Fruit fly (Drosophila melanogaster) whole organism, embryonic: ENCODE measurements around the gene sals.

Experiments
- BtbVII ChIP-seq: fragments of 200-800 bp; sonication (Bioruptor generic); optimal IDR thresholded peaks from 3 replicates; lab custom pipeline; 2017; ENCODE audit warnings: missing biosample characterization, mild to moderate bottlenecking, missing genetic modification characterization
- CG1024 ChIP-seq: fragments of 200-800 bp; sonication (Bioruptor generic); IDR thresholded peaks from 2 replicates; pipeline ENCODE4 v1.3.6; 2022; ENCODE audit warnings: missing biosample characterization, missing genetic modification characterization
- CG10462 ChIP-seq: fragments of 200-800 bp; sonication (Bioruptor generic); optimal IDR thresholded peaks from 2 replicates; lab custom pipeline; 2016; ENCODE audit warnings: missing biosample characterization, missing genetic modification characterization
- CG11456 ChIP-seq: fragments of 200-800 bp; sonication (Bioruptor generic); IDR thresholded peaks from 3 replicates; pipeline ENCODE4 v1.3.6; 2022; ENCODE audit warnings: missing biosample characterization, missing genetic modification characterization
- CG11504 ChIP-seq: fragments of 200-800 bp; sonication (Bioruptor generic); optimal IDR thresholded peaks from 3 replicates; lab custom pipeline; 2019; ENCODE audit warnings: missing biosample characterization, mild to moderate bottlenecking, missing genetic modification characterization, moderate library complexity
- CG16815 ChIP-seq: fragments of 200-800 bp; sonication (Bioruptor generic); optimal IDR thresholded peaks from 3 replicates; lab custom pipeline; 2017; ENCODE audit warnings: missing biosample characterization, mild to moderate bottlenecking, missing genetic modification characterization
- CG18599 ChIP-seq: fragments of 200-800 bp; sonication (Bioruptor generic); optimal IDR thresholded peaks from 3 replicates; lab custom pipeline; 2017; ENCODE audit warnings: missing biosample characterization, missing genetic modification characterization, mild to moderate bottlenecking, moderate library complexity, missing genetic modification reagents
- CG2120 ChIP-seq: fragments of 200-800 bp; sonication (Bioruptor generic); optimal IDR thresholded peaks from 3 replicates; lab custom pipeline; 2016; ENCODE audit warnings: missing biosample characterization, missing genetic modification characterization
- CG2678 ChIP-seq: fragments of 200-800 bp; sonication (Bioruptor generic); optimal IDR thresholded peaks from 3 replicates; lab custom pipeline; 2019; ENCODE audit warnings: missing biosample characterization, mild to moderate bottlenecking, missing genetic modification characterization, moderate library complexity
- CG31388 ChIP-seq: fragments of 200-800 bp; sonication (Bioruptor generic); optimal IDR thresholded peaks from 2 replicates; lab custom pipeline; 2016; ENCODE audit warnings: missing biosample characterization, missing genetic modification characterization
- CG3163 ChIP-seq: fragments of 200-800 bp; sonication (Bioruptor generic); optimal IDR thresholded peaks from 3 replicates; lab custom pipeline; 2016; ENCODE audit warnings: missing biosample characterization, missing genetic modification characterization
- CG34422 ChIP-seq: fragments of 200-800 bp; sonication (Bioruptor generic); IDR thresholded peaks from 3 replicates; pipeline ENCODE4 v1.3.6; 2022; ENCODE audit warnings: missing biosample characterization, missing genetic modification characterization
- CG3995 ChIP-seq: fragments of 200-800 bp; sonication (Bioruptor generic); optimal IDR thresholded peaks from 3 replicates; lab custom pipeline; 2016; ENCODE audit warnings: missing biosample characterization, missing genetic modification characterization
- CG42726 ChIP-seq: fragments of 200-800 bp; sonication (Bioruptor generic); IDR thresholded peaks from 2 replicates; pipeline ENCODE4 v1.3.6; 2022; ENCODE audit warnings: missing biosample characterization, missing genetic modification characterization; ENCODE audit not compliant: partially characterized antibody
- CG6254 ChIP-seq: fragments of 200-800 bp; sonication (Bioruptor generic); optimal IDR thresholded peaks from 3 replicates; lab custom pipeline; 2017; ENCODE audit warnings: mild to moderate bottlenecking, missing biosample characterization, missing genetic modification reagents, missing genetic modification characterization
- CG7839 ChIP-seq: fragments of 200-800 bp; sonication (Bioruptor generic); optimal IDR thresholded peaks from 3 replicates; lab custom pipeline; 2018; ENCODE audit warnings: missing biosample characterization, mild to moderate bottlenecking, missing genetic modification characterization, moderate library complexity
- CG8388 ChIP-seq: fragments of 200-800 bp; sonication (Bioruptor generic); optimal IDR thresholded peaks from 2 replicates; lab custom pipeline; 2019; ENCODE audit warnings: missing biosample characterization, mild to moderate bottlenecking, missing genetic modification characterization, moderate library complexity
- CG9215 ChIP-seq: fragments of 200-800 bp; sonication (Bioruptor generic); IDR thresholded peaks from 2 replicates; pipeline ENCODE4 v1.3.6; 2022; ENCODE audit warnings: missing biosample characterization, missing genetic modification characterization
- CG9727 ChIP-seq: fragments of 200-800 bp; sonication (Bioruptor generic); optimal IDR thresholded peaks from 3 replicates; lab custom pipeline; 2017; ENCODE audit warnings: missing biosample characterization, mild to moderate bottlenecking, missing genetic modification characterization
- CrebB ChIP-seq: fragments of 200-800 bp; sonication (Bioruptor generic); optimal IDR thresholded peaks from 3 replicates; lab custom pipeline; 2018; ENCODE audit warnings: missing biosample characterization, mild to moderate bottlenecking, missing genetic modification characterization
- Dbx ChIP-seq: fragments of 200-800 bp; sonication (Bioruptor generic); IDR thresholded peaks from 3 replicates; pipeline ENCODE4 v1.3.6; 2022; ENCODE audit warnings: missing biosample characterization, missing genetic modification characterization
- Deaf1 ChIP-seq: fragments of 200-800 bp; optimal IDR thresholded peaks from 3 replicates; lab custom pipeline; 2019; ENCODE audit warnings: missing biosample characterization, mild to moderate bottlenecking, missing genetic modification characterization, moderate library complexity
- Dek ChIP-seq: fragments of 200-800 bp; sonication (Bioruptor generic); optimal IDR thresholded peaks from 3 replicates; lab custom pipeline; 2019; ENCODE audit warnings: missing biosample characterization, mild to moderate bottlenecking, missing genetic modification characterization, moderate library complexity
- E2f1 ChIP-seq: fragments of 200-800 bp; sonication (Bioruptor generic); IDR thresholded peaks from 2 replicates; pipeline ENCODE4 v1.3.6; 2022; ENCODE audit warnings: missing biosample characterization, missing genetic modification characterization
- Fer1 ChIP-seq: fragments of 200-800 bp; sonication (Bioruptor generic); optimal IDR thresholded peaks from 2 replicates; lab custom pipeline; 2017; ENCODE audit warnings: missing biosample characterization, mild to moderate bottlenecking, missing genetic modification characterization
- Hey ChIP-seq: fragments of 200-800 bp; sonication (Bioruptor generic); optimal IDR thresholded peaks from 3 replicates; lab custom pipeline; 2018; ENCODE audit warnings: missing biosample characterization, mild to moderate bottlenecking, missing genetic modification characterization
- Hmr ChIP-seq: fragments of 200-800 bp; sonication (Bioruptor generic); optimal IDR thresholded peaks from 3 replicates; lab custom pipeline; 2017; ENCODE audit warnings: mild to moderate bottlenecking, missing biosample characterization, missing genetic modification reagents, missing genetic modification characterization
- Hsf ChIP-seq: fragments of 200-800 bp; sonication (Bioruptor generic); optimal IDR thresholded peaks from 3 replicates; lab custom pipeline; 2016; ENCODE audit warnings: missing biosample characterization, missing genetic modification characterization
- Med ChIP-seq: fragments of 200-800 bp; sonication (Bioruptor generic); peaks from one replicate; lab custom pipeline; 2016; ENCODE audit warnings: missing biosample characterization, missing genetic modification characterization, mild to moderate bottlenecking, inconsistent platforms, moderate library complexity
- Meics ChIP-seq: fragments of 200-800 bp; sonication (Bioruptor generic); optimal IDR thresholded peaks from 2 replicates; lab custom pipeline; 2017; ENCODE audit warnings: missing biosample characterization, mild to moderate bottlenecking, missing genetic modification characterization
- Sry-β ChIP-seq: fragments of 200-800 bp; sonication (Bioruptor generic); optimal IDR thresholded peaks from 2 replicates; lab custom pipeline; 2018; ENCODE audit warnings: missing biosample characterization, mild to moderate bottlenecking, missing genetic modification characterization, moderate library complexity
- Trl ChIP-seq, 3 experiments: fragments of >200 bp in 2 of 3; fragments of 200-800 bp in 1 of 3; sonication (Bioruptor generic) in 1 of 3; optimal IDR thresholded peaks; 2 replicates in 1 of 3; 3 replicates in 2 of 3; lab custom pipeline; 2016 to 2017; ENCODE audit warnings: missing biosample characterization in 1 of 3, missing genetic modification characterization in 1 of 3
- YL-1 ChIP-seq: fragments of 200-800 bp; sonication (Bioruptor generic); optimal IDR thresholded peaks from 3 replicates; lab custom pipeline; 2017; ENCODE audit warnings: missing biosample characterization, mild to moderate bottlenecking, missing genetic modification characterization
- abd-A ChIP-seq: fragments of 200-800 bp; sonication (Bioruptor generic); optimal IDR thresholded peaks from 3 replicates; lab custom pipeline; 2019; ENCODE audit warnings: missing biosample characterization, mild to moderate bottlenecking, missing genetic modification characterization, moderate library complexity
- bowl ChIP-seq: fragments of 200-800 bp; sonication (Bioruptor generic); IDR thresholded peaks from 2 replicates; pipeline ENCODE4 v1.3.6; 2022; ENCODE audit warnings: missing biosample characterization, missing genetic modification characterization
- bsh ChIP-seq, 2 experiments: fragments of 200-800 bp; sonication (Bioruptor generic); optimal IDR thresholded peaks; 2 replicates each; lab custom pipeline; 2017 to 2018; ENCODE audit warnings: mild to moderate bottlenecking in 2 of 2, missing biosample characterization in 2 of 2, missing genetic modification characterization in 2 of 2, moderate library complexity in 1 of 2
- chinmo ChIP-seq: fragments of 200-800 bp; sonication (Bioruptor generic); IDR thresholded peaks from 4 replicates; pipeline ENCODE4 v1.3.6; 2022; ENCODE audit warnings: missing biosample characterization, missing genetic modification characterization; ENCODE audit not compliant: partially characterized antibody
- chn ChIP-seq: fragments of 200-800 bp; sonication (Bioruptor generic); optimal IDR thresholded peaks from 2 replicates; lab custom pipeline; 2016; ENCODE audit warnings: missing biosample characterization, missing genetic modification characterization
- emc ChIP-seq: fragments of 200-800 bp; sonication (Bioruptor generic); optimal IDR thresholded peaks from 2 replicates; lab custom pipeline; 2016; ENCODE audit warnings: missing biosample characterization, missing genetic modification characterization
- esg ChIP-seq: fragments of 200-800 bp; sonication (Bioruptor generic); conservative IDR thresholded peaks from 2 replicates; pipeline ENCODE4 v1.3.6; 2022; ENCODE audit warnings: missing biosample characterization, missing genetic modification characterization
- gem ChIP-seq: fragments of 200-800 bp; sonication (Bioruptor generic); optimal IDR thresholded peaks from 2 replicates; lab custom pipeline; 2019; ENCODE audit warnings: missing biosample characterization, mild to moderate bottlenecking, missing genetic modification characterization, moderate library complexity
- grau ChIP-seq: fragments of 200-800 bp; optimal IDR thresholded peaks from 3 replicates; lab custom pipeline; 2019; ENCODE audit warnings: missing biosample characterization, mild to moderate bottlenecking, missing genetic modification characterization, moderate library complexity
- lab ChIP-seq: fragments of 200-800 bp; sonication (Bioruptor generic); optimal IDR thresholded peaks from 3 replicates; lab custom pipeline; 2017; ENCODE audit warnings: missing biosample characterization, missing genetic modification characterization, mild to moderate bottlenecking, moderate library complexity, missing genetic modification reagents
- row ChIP-seq: fragments of 200-800 bp; sonication (Bioruptor generic); IDR thresholded peaks from 3 replicates; pipeline ENCODE4 v1.3.6; 2022; ENCODE audit warnings: missing biosample characterization, missing genetic modification characterization
- sens ChIP-seq: fragments of 200-800 bp; sonication (Bioruptor generic); peaks from one replicate; lab custom pipeline; 2016; ENCODE audit warnings: missing biosample characterization, missing genetic modification characterization
- tna ChIP-seq: fragments of 200-800 bp; sonication (Bioruptor generic); IDR thresholded peaks from 2 replicates; pipeline ENCODE4 v1.3.6; 2022; ENCODE audit warnings: missing biosample characterization, missing genetic modification characterization; ENCODE audit not compliant: partially characterized antibody
- vnd ChIP-seq: fragments of 200-800 bp; sonication (Bioruptor generic); IDR thresholded peaks from 3 replicates; pipeline ENCODE4 v1.3.6; 2022; ENCODE audit warnings: missing biosample characterization, missing genetic modification characterization; ENCODE audit not compliant: partially characterized antibody
- wor ChIP-seq: fragments of 200-800 bp; sonication (Bioruptor generic); IDR thresholded peaks from 2 replicates; pipeline ENCODE4 v1.3.6; 2022; ENCODE audit warnings: missing biosample characterization, missing genetic modification characterization

sals gene

dm6 chr3R:11483328-11483868, 31.8 kb upstream of the sals start:
- TF ChIP-seq CG3163 (peak; percentile 76), CG11504 (tag; lab: Kevin White, UChicago) (peak; percentile 96), vnd (no peak), CG3995 (peak; percentile 63), CG42726 (GFP tag; lab: Robert Waterston, UW) (no peak), CG16815 (GFP tag; lab: Kevin White, UChicago) (no peak), Med (GFP tag; lab: Kevin White, UChicago) (peak; percentile 16), chn (no peak), CrebB (tag; lab: Kevin White, UChicago) (no peak), Trl (optimal IDR thresholded peaks at IDR 0.05; lab: Kevin White, UChicago) (peak; percentile 36 to 52), Trl (GFP tag; optimal IDR thresholded peaks at IDR 0.05; lab: Kevin White, UChicago) (no peak), Deaf1 (tag; lab: Kevin White, UChicago) (peak; percentile 36), chinmo (0 out of 4 replicates have a peak, but pooled peaks have one; percentile 9), CG34422 (GFP tag; lab: Robert Waterston, UW) (no peak)

- TF ChIP-seq CG6254 (GFP tag; lab: Kevin White, UChicago) = no peak
- TF ChIP-seq BtbVII (GFP tag; lab: Kevin White, UChicago) = peak; percentile 19
- TF ChIP-seq Dek = no peak
- peak; percentile 18 for TF ChIP-seq CG2120
- no peak for TF ChIP-seq CG1024 (GFP tag; lab: Robert Waterston, UW)
- TF ChIP-seq Hmr (GFP tag; lab: Kevin White, UChicago) = peak; percentile 31
- no peak for TF ChIP-seq tna (GFP tag; lab: Robert Waterston, UW)
- TF ChIP-seq CG8388 = no peak
- TF ChIP-seq CG2678 = peak; percentile 43
- TF ChIP-seq row (GFP tag; lab: Robert Waterston, UW) = peak; percentile 35; the same call in 1 of the 3 replicates
- peak; percentile 16 for TF ChIP-seq Meics (GFP tag; lab: Kevin White, UChicago)
- TF ChIP-seq CG9727 (GFP tag; lab: Kevin White, UChicago) = no peak
- peak; percentile 30 for TF ChIP-seq lab (GFP tag; lab: Kevin White, UChicago)
- TF ChIP-seq Hsf (GFP tag; lab: Kevin White, UChicago) = peak; percentile 3
- peak; percentile 19 for TF ChIP-seq gem
- peak; percentile 21 for TF ChIP-seq sens (GFP tag; lab: Kevin White, UChicago)
- TF ChIP-seq CG11504 (tag; lab: Kevin White, UChicago) = peak; percentile 34
- TF ChIP-seq E2f1 (GFP tag; lab: Robert Waterston, UW) = no peak
- TF ChIP-seq bowl (GFP tag; lab: Robert Waterston, UW) = no peak
- TF ChIP-seq YL-1 (GFP tag; lab: Kevin White, UChicago) = no peak
- TF ChIP-seq CG18599 (GFP tag; lab: Kevin White, UChicago) = peak; percentile 51
- no peak for TF ChIP-seq CG11456 (GFP tag; lab: Robert Waterston, UW)
- no peak for TF ChIP-seq bsh (GFP tag; optimal IDR thresholded peaks at IDR 0.05; lab: Kevin White, UChicago)
- no peak for TF ChIP-seq esg (GFP tag; lab: Robert Waterston, UW)
- TF ChIP-seq Fer1 = peak; percentile 8
- no peak for TF ChIP-seq wor (GFP tag; lab: Robert Waterston, UW)
- TF ChIP-seq Dbx (GFP tag; lab: Robert Waterston, UW) = no peak
- peak; percentile 11 for TF ChIP-seq grau (tag; lab: Kevin White, UChicago)
- peak; percentile 2 for TF ChIP-seq CG7839
- no peak for TF ChIP-seq CG10462 (GFP tag; lab: Kevin White, UChicago)
- no peak for TF ChIP-seq emc
- peak; percentile 45 for TF ChIP-seq abd-A (tag; lab: Kevin White, UChicago)
- peak; percentile 58 for TF ChIP-seq Med (GFP tag; lab: Kevin White, UChicago)
- TF ChIP-seq Sry-β (GFP tag; lab: Kevin White, UChicago) = no peak
- TF ChIP-seq Hey = no peak
- peak; percentile 5; the same call in 1 of the 2 replicates for TF ChIP-seq CG9215 (GFP tag; lab: Robert Waterston, UW)
- TF ChIP-seq CG31388 (GFP tag; lab: Kevin White, UChicago) = no peak
Observed at dm6 chr3R:11469745-11470144, 18.2 kb upstream of the sals start.
